Worm (Caenorhabditis elegans) whole organism, late embryonic: ENCODE data around the gene F32D8.7.

Source experiments
- C38D4.7 ChIP-seq: fragments of 200-800 bp; sonication (Bioruptor generic); optimal IDR thresholded peaks from 2 replicates; lab custom pipeline; 2018; ENCODE audit warnings: mild to moderate bottlenecking, missing genetic modification characterization, moderate library complexity, missing compliant biosample characterization
- K02D7.2 ChIP-seq: sonication (generic microtip); optimal IDR thresholded peaks from 2 replicates; lab custom pipeline; 2017; ENCODE audit warnings: mild to moderate bottlenecking, missing genetic modification characterization, missing compliant biosample characterization
- K09A11.1 ChIP-seq: sonication (generic microtip); optimal IDR thresholded peaks from 2 replicates; lab custom pipeline; 2017; ENCODE audit warnings: antibody characterized with exemption, mild to moderate bottlenecking, missing genetic modification characterization, missing compliant biosample characterization; ENCODE audit not compliant: insufficient read depth
- ceh-2 ChIP-seq: sonication (generic microtip); optimal IDR thresholded peaks from 2 replicates; lab custom pipeline; 2016; ENCODE audit warnings: missing genotype, missing genetic modification characterization, missing compliant biosample characterization
- ceh-34 ChIP-seq: sonication (generic microtip); optimal IDR thresholded peaks from 2 replicates; lab custom pipeline; 2016; ENCODE audit warnings: mild to moderate bottlenecking, missing genetic modification characterization, missing compliant biosample characterization
- ceh-6 ChIP-seq: fragments of 200-800 bp; sonication (Bioruptor generic); optimal IDR thresholded peaks from 2 replicates; lab custom pipeline; 2018; ENCODE audit warnings: mild to moderate bottlenecking, missing genetic modification characterization, missing compliant biosample characterization
- che-1 ChIP-seq: sonication (generic microtip); optimal IDR thresholded peaks from 2 replicates; lab custom pipeline; 2016; ENCODE audit warnings: mild to moderate bottlenecking, missing genetic modification characterization, missing compliant biosample characterization
- fkh-6 ChIP-seq: sonication (generic microtip); optimal IDR thresholded peaks from 2 replicates; lab custom pipeline; 2016; ENCODE audit warnings: missing genetic modification characterization, missing compliant biosample characterization
- hlh-15 ChIP-seq: sonication (generic microtip); optimal IDR thresholded peaks from 2 replicates; lab custom pipeline; 2016; ENCODE audit warnings: missing genetic modification characterization, missing compliant biosample characterization
- nfya-1 ChIP-seq: sonication (generic microtip); optimal IDR thresholded peaks from 2 replicates; lab custom pipeline; 2017; ENCODE audit warnings: missing genetic modification characterization, mild to moderate bottlenecking, missing compliant biosample characterization, antibody characterized with exemption, moderate library complexity
- pag-3 ChIP-seq: sonication (generic microtip); optimal IDR thresholded peaks from 2 replicates; lab custom pipeline; 2016; ENCODE audit warnings: missing compliant biosample characterization, missing genetic modification characterization, borderline replicate concordance
- sdc-2 ChIP-seq: sonication (generic microtip); optimal IDR thresholded peaks from 2 replicates; lab custom pipeline; 2016; ENCODE audit warnings: missing genotype, missing genetic modification characterization, missing compliant biosample characterization
- syd-9 ChIP-seq: sonication (generic microtip); optimal IDR thresholded peaks from 2 replicates; lab custom pipeline; 2016; ENCODE audit warnings: mild to moderate bottlenecking, missing genetic modification characterization, moderate library complexity, missing compliant biosample characterization
- tbx-7 ChIP-seq: sonication (generic microtip); optimal IDR thresholded peaks from 2 replicates; lab custom pipeline; 2016; ENCODE audit warnings: missing genotype, missing genetic modification characterization, missing compliant biosample characterization
- ttx-3 ChIP-seq: sonication (generic microtip); optimal IDR thresholded peaks from 2 replicates; lab custom pipeline; 2016; ENCODE audit warnings: missing genetic modification reagents, missing genetic modification characterization, missing compliant biosample characterization
- unc-3 ChIP-seq, 2 experiments: fragments of 200-800 bp in 1 of 2; sonication (Bioruptor generic) in 1 of 2; sonication (generic microtip) in 1 of 2; conservative IDR thresholded peaks in 1 of 2; optimal IDR thresholded peaks in 1 of 2; 2 replicates each; pipeline versions ENCODE4 v1.3.6 to Lab custom; 2016 to 2022; ENCODE audit warnings: missing compliant biosample characterization in 2 of 2, missing genetic modification characterization in 2 of 2, missing genetic modification reagents in 1 of 2

Gene F32D8.7

DNA sequence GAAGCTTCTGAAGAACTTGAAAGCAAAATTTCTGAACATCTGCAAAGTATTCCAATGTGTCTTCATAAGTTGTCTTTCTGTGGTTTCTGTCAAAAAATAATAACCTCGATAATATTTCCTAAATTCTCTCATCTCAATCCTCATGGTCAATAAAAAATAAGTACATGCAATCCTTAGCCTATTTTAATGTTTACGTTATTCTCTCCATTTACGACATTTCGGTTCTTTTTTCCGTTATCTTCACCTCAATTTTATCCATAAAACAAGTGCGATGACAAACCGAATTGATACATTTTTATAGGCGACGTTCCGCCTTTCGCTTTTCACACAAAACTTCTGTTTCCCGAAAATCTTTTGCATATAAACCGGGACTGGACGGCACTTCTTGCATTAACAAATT is 51.3 kb downstream of the F32D8.7 start, which contains the start of gene col-153:
Gene col-153 (plus strand): TSS at position 301 of the 400 bp plus-strand sequence.
- TF ChIP-seq syd-9 (no peak), K02D7.2 (tag; lab: Kevin White, UChicago) (no peak), tbx-7 (tag; lab: Kevin White, UChicago) (no peak), nfya-1 (tag; lab: Kevin White, UChicago) (no peak), ceh-2 (tag; lab: Kevin White, UChicago) (no peak), hlh-15 (tag; lab: Kevin White, UChicago) (no peak), fkh-6 (tag; lab: Kevin White, UChicago) (no peak), ttx-3 (tag; lab: Kevin White, UChicago) (no peak), ceh-34 (tag; lab: Kevin White, UChicago) (no peak), che-1 (tag; lab: Kevin White, UChicago) (no peak), K09A11.1 (tag; lab: Kevin White, UChicago) (no peak), ceh-6 (GFP tag; lab: Kevin White, UChicago) (no peak), unc-3 (GFP tag; conservative IDR thresholded peaks at IDR 0.05; lab: Robert Waterston, UW) (no peak), unc-3 (tag; optimal IDR thresholded peaks at IDR 0.05; lab: Kevin White, UChicago) (no peak), sdc-2 (tag; lab: Kevin White, UChicago) (no peak), C38D4.7 (no peak), pag-3 (tag; lab: Kevin White, UChicago) (no peak)
